Worm (Caenorhabditis elegans) whole organism, L1 larva: ENCODE results near the gene lgc-45.

Experiments
- alr-1 ChIP-seq: fragments of 200-800 bp; sonication (Bioruptor generic); optimal IDR thresholded peaks from 2 replicates; lab custom pipeline; 2018; ENCODE audit warnings: borderline replicate concordance, mild to moderate bottlenecking, missing genetic modification characterization, missing compliant biosample characterization
- aly-2 ChIP-seq: fragments of 150-350 bp; optimal IDR thresholded peaks from 2 replicates; lab custom pipeline; 2014; ENCODE audit warnings: missing biosample characterization, missing genetic modification characterization
- efl-1 ChIP-seq, 4 experiments: fragments of 150-350 bp; optimal IDR thresholded peaks in 3 of 4; peaks in 1 of 4; 1 replicate in 1 of 4; 2 replicates in 3 of 4; lab custom pipeline; 2014; ENCODE audit warnings: missing biosample characterization in 2 of 4, missing genetic modification characterization in 2 of 4, missing genetic modification reagents in 2 of 4
- fkh-8 ChIP-seq: sonication (generic microtip); optimal IDR thresholded peaks from 2 replicates; lab custom pipeline; 2016; ENCODE audit warnings: mild to moderate bottlenecking, missing genetic modification characterization, missing compliant biosample characterization
- jun-1 ChIP-seq: fragments of 150-350 bp; optimal IDR thresholded peaks from 2 replicates; lab custom pipeline; 2014; ENCODE audit warnings: missing biosample characterization, missing genetic modification reagents, missing genetic modification characterization
- lir-3 ChIP-seq: sonication (generic microtip); optimal IDR thresholded peaks from 2 replicates; lab custom pipeline; 2016; ENCODE audit warnings: mild to moderate bottlenecking, missing genetic modification characterization, moderate library complexity, missing compliant biosample characterization; ENCODE audit not compliant: poor library complexity
- mdl-1 ChIP-seq, 2 experiments: fragments of 150-350 bp; optimal IDR thresholded peaks; 2 replicates each; lab custom pipeline; 2014 to 2017; ENCODE audit warnings: missing biosample characterization in 2 of 2, missing genetic modification characterization in 2 of 2, inconsistent platforms in 1 of 2
- pqm-1 ChIP-seq: sonication (generic microtip); optimal IDR thresholded peaks from 3 replicates; lab custom pipeline; 2017; ENCODE audit warnings: missing biosample characterization, missing genetic modification characterization
- tbx-2 ChIP-seq: sonication (generic microtip); optimal IDR thresholded peaks from 2 replicates; lab custom pipeline; 2016; ENCODE audit warnings: missing genetic modification characterization, missing compliant biosample characterization
- unc-130 ChIP-seq: fragments of 150-350 bp; optimal IDR thresholded peaks from 2 replicates; lab custom pipeline; 2017; ENCODE audit warnings: missing biosample characterization, missing genetic modification characterization, inconsistent platforms
- unc-62 ChIP-seq: fragments of 150-350 bp; optimal IDR thresholded peaks from 2 replicates; lab custom pipeline; 2014; ENCODE audit warnings: missing biosample characterization, missing genetic modification reagents, missing genetic modification characterization
- zag-1 ChIP-seq: fragments of 150-350 bp; optimal IDR thresholded peaks from 2 replicates; lab custom pipeline; 2014; ENCODE audit warnings: missing biosample characterization, missing genetic modification characterization
- zip-4 ChIP-seq: fragments of 200-800 bp; sonication (Bioruptor generic); optimal IDR thresholded peaks from 2 replicates; lab custom pipeline; 2018; ENCODE audit warnings: mild to moderate bottlenecking, missing genetic modification characterization, moderate library complexity, missing compliant biosample characterization
- ztf-11 ChIP-seq, 2 experiments: sonication (generic microtip); optimal IDR thresholded peaks; 2 replicates each; lab custom pipeline; 2016 to 2017; ENCODE audit warnings: missing genetic modification characterization in 2 of 2, missing biosample characterization in 1 of 2, missing compliant biosample characterization in 1 of 2

DNA sequence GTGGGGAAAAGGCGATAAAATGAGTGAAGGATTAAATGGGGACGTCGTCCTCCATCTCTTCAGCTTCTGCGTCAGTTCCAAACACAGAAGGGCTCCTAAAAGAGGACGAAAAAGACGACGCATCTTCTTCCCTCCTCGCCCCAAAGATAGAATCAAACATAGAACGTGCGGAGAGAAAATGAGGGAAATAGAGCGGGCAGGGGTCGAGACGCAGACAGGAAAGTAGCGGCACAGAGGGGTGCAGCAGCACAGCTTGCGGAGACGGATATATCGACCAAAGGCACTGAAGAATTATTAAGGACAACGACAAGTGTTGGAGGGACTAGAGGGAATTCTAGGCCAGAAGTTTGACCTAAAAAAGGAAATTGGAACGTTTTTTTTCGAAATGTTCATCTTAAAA lies 10.0 kb upstream of the lgc-45 start:
- no peak for TF ChIP-seq unc-62 (GFP tag; lab: Kevin White, UChicago)
- TF ChIP-seq aly-2 (tag; lab: Kevin White, UChicago), result no peak
- TF ChIP-seq efl-1 (optimal IDR thresholded peaks at IDR 0.05; lab: Kevin White, UChicago), result peak; percentile 47 to 65
- peak; percentile 30 to 76 for TF ChIP-seq efl-1 (GFP tag; optimal IDR thresholded peaks at IDR 0.05 in 1 of 2; lab: Kevin White, UChicago)
- TF ChIP-seq alr-1 (tag; lab: Kevin White, UChicago), result no peak
- no peak for TF ChIP-seq mdl-1 (tag; optimal IDR thresholded peaks at IDR 0.05; lab: Kevin White, UChicago)
- TF ChIP-seq unc-130, result no peak
- TF ChIP-seq pqm-1 (tag; lab: Kevin White, UChicago), result no peak
- peak; percentile 30 for TF ChIP-seq fkh-8 (tag; lab: Kevin White, UChicago)
- no peak for TF ChIP-seq ztf-11 (tag; optimal IDR thresholded peaks at IDR 0.05; lab: Kevin White, UChicago)
- TF ChIP-seq tbx-2 (tag; lab: Kevin White, UChicago), result no peak
- TF ChIP-seq jun-1, result no peak
- no peak for TF ChIP-seq lir-3 (tag; lab: Kevin White, UChicago)
- TF ChIP-seq zag-1 (tag; lab: Kevin White, UChicago), result no peak
- TF ChIP-seq zip-4 (GFP tag; lab: Kevin White, UChicago), result no peak
